Worm (Caenorhabditis elegans): ENCODE results near the gene anmt-3.

Gene anmt-3

ce11 chrV:9948840-9949239, 9.3 kb downstream of the anmt-3 start, which contains the start of gene nlp-58:
TSS of gene nlp-58 (minus strand) at chrV:9948940.
- TF ChIP-seq ama-1 (optimal IDR thresholded peaks at IDR 0.05) (no peak), hnd-1 (tag; optimal IDR thresholded peaks at IDR 0.05) (no peak), aly-1 (tag; optimal IDR thresholded peaks at IDR 0.05) (no peak), scrt-1 (GFP tag; IDR thresholded peaks at IDR 0.05) (no peak), ceh-13 (GFP tag; optimal IDR thresholded peaks at IDR 0.05) (no peak), tbx-37 (GFP tag; conservative IDR thresholded peaks at IDR 0.05) (no peak), hmbx-1 (tag; optimal IDR thresholded peaks at IDR 0.05) (no peak), tbx-11 (GFP tag; IDR thresholded peaks at IDR 0.05) (no peak), hmg-4 (GFP tag; optimal IDR thresholded peaks at IDR 0.05) (no peak), flt-1 (GFP tag; IDR thresholded peaks at IDR 0.05) (no peak), pes-1 (GFP tag; IDR thresholded peaks at IDR 0.05) (no peak), ceh-36 (tag; optimal IDR thresholded peaks at IDR 0.05) (no peak), F13C5.2 (tag; optimal IDR thresholded peaks at IDR 0.05) (no peak), B0310.2 (tag; optimal IDR thresholded peaks at IDR 0.05) (no peak), sea-1 (GFP tag; conservative IDR thresholded peaks at IDR 0.05) (no peak), ets-7 (tag; optimal IDR thresholded peaks at IDR 0.05) (no peak)

DNA sequence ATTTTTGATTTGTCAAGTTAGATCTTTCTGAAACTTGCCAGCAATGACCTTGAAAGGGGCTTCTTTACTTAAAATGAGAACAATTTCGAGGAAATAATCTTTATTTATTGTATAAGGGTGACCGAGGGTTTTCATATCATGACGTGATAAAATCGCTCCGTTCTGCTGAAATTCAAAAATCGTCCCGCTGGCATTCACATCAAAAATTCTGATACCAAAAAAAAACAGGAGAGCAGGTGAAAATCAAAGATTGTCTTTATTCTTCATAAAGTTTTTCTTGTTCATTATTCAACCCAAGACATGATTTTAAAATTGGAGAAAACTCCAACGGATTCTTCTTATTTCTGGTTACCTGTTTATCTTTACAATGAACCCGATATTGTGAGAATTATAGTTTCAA, 14.0 kb downstream of the anmt-3 start, which contains the start of gene sre-28:
sre-28 (plus strand) TSS at position 301 of the 400 bp plus-strand sequence.
- no peak for TF ChIP-seq tra-4 (tag; optimal IDR thresholded peaks at IDR 0.05)
- TF ChIP-seq flt-1 (GFP tag; IDR thresholded peaks at IDR 0.05), result no peak
- no peak for TF ChIP-seq ama-1 (optimal IDR thresholded peaks at IDR 0.05)
- no peak for TF ChIP-seq hnd-1 (tag; optimal IDR thresholded peaks at IDR 0.05)
- no peak for TF ChIP-seq F13C5.2 (tag; optimal IDR thresholded peaks at IDR 0.05)
- no peak for TF ChIP-seq tbx-11 (GFP tag; IDR thresholded peaks at IDR 0.05)
- TF ChIP-seq ceh-36 (tag; optimal IDR thresholded peaks at IDR 0.05), result no peak
- TF ChIP-seq scrt-1 (GFP tag; IDR thresholded peaks at IDR 0.05), result no peak
- no peak for TF ChIP-seq hmbx-1 (tag; optimal IDR thresholded peaks at IDR 0.05)
- TF ChIP-seq tbx-37 (GFP tag; conservative IDR thresholded peaks at IDR 0.05), result no peak

ce11 chrV:9943039-9943438, 15.1 kb downstream of the anmt-3 start, which contains the start of gene fipr-12:
TSS of gene fipr-12 (plus strand) at chrV:9943339.
- no peak for TF ChIP-seq scrt-1 (GFP tag; IDR thresholded peaks at IDR 0.05)
- no peak for TF ChIP-seq tra-4 (tag; optimal IDR thresholded peaks at IDR 0.05)
- TF ChIP-seq B0310.2 (tag; optimal IDR thresholded peaks at IDR 0.05), result no peak
- no peak for TF ChIP-seq ceh-36 (tag; optimal IDR thresholded peaks at IDR 0.05)
- no peak for TF ChIP-seq tbx-37 (GFP tag; conservative IDR thresholded peaks at IDR 0.05)
- no peak for TF ChIP-seq ama-1 (optimal IDR thresholded peaks at IDR 0.05)
- no peak for TF ChIP-seq F13C5.2 (tag; optimal IDR thresholded peaks at IDR 0.05)
- TF ChIP-seq hmg-4 (GFP tag; optimal IDR thresholded peaks at IDR 0.05), result no peak
- no peak for TF ChIP-seq aly-1 (tag; optimal IDR thresholded peaks at IDR 0.05)
- no peak for TF ChIP-seq pes-1 (GFP tag; IDR thresholded peaks at IDR 0.05)
- TF ChIP-seq tbx-11 (GFP tag; IDR thresholded peaks at IDR 0.05), result no peak
- no peak for TF ChIP-seq ets-7 (tag; optimal IDR thresholded peaks at IDR 0.05)

DNA sequence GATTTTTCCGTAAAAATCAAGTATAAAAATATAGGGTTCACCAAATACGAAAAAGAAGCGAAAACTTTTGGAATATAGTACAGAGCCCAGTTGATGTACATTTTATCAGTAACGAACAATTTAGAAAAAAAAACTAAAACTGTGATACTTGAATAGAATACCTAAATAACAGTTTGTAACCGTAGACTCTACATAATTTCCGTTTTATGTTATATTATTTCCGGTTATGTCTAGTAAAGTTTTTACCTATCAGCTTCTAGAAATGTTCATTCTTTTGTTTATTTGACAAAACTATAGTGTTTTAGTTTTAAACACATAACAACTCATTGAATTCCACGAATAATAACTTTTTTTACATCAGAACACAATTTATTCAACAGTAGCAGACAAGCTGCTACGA, 20.7 kb downstream of the anmt-3 start, which contains the start of gene srj-33:
srj-33 (minus strand) TSS at position 101 of the 400 bp plus-strand sequence.
- TF ChIP-seq hmg-4 (GFP tag; optimal IDR thresholded peaks at IDR 0.05) (no peak), B0310.2 (tag; optimal IDR thresholded peaks at IDR 0.05) (no peak), flt-1 (GFP tag; IDR thresholded peaks at IDR 0.05) (no peak), pes-1 (GFP tag; IDR thresholded peaks at IDR 0.05) (no peak), aly-1 (tag; optimal IDR thresholded peaks at IDR 0.05) (no peak), hnd-1 (tag; optimal IDR thresholded peaks at IDR 0.05) (no peak), ceh-36 (tag; optimal IDR thresholded peaks at IDR 0.05) (no peak), scrt-1 (GFP tag; IDR thresholded peaks at IDR 0.05) (no peak), ceh-13 (GFP tag; optimal IDR thresholded peaks at IDR 0.05) (no peak)

DNA sequence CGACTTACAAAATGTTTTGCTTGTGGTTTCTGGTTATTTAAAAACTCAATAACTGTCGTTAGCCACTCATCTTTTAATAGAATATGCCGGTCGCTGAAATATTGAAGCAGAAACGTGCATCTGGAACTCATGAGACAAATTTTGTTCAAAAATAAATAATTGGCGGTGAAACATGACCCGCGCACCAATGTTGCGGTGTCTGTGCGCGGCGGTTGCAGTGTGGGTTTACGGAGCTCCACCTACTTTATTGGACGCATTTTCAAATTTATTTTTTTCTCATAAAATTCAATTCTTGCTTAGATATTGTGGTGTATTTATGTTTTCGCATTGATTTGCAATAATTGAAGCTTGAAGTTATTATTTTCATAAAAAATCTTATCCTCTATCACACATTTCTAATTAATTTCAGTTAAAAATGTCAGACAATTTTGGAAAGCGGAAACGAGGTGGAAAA, 27.5 kb downstream of the anmt-3 start, which contains the start of the genes rmh-2 and suds-3:
rmh-2 (minus strand) TSS at position 164 of the 454 bp plus-strand sequence.
suds-3 (plus strand) TSS at position 404 of the 454 bp plus-strand sequence.
- TF ChIP-seq hmg-4 (GFP tag; optimal IDR thresholded peaks at IDR 0.05) (peak; percentile 7), ceh-36 (tag; optimal IDR thresholded peaks at IDR 0.05) (no peak), F13C5.2 (tag; optimal IDR thresholded peaks at IDR 0.05) (no peak), hmbx-1 (tag; optimal IDR thresholded peaks at IDR 0.05) (no peak)

DNA sequence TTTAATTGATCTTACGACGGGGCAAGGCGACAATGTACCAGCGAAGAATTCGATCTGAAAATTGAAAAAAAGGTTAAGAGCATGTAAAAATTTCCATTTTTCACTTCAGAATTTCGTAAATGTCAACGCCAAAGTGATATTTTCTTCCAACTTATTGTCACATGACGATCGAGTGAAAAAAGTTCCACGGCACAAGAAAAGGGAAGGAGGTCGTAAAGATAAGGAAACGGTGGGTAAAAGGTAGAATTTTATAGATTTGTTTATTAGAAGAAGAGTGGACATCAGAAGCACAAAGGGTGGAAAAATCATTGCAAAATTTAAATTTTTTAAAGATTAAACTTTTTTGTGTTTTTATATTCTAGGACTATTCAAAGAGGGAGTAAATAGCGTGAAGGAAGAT, 30.2 kb downstream of the anmt-3 start:
- TF ChIP-seq tbx-11 (GFP tag; IDR thresholded peaks at IDR 0.05) (no peak), tra-4 (tag; optimal IDR thresholded peaks at IDR 0.05) (no peak), scrt-1 (GFP tag; IDR thresholded peaks at IDR 0.05) (no peak), ceh-36 (tag; optimal IDR thresholded peaks at IDR 0.05) (no peak), sea-1 (GFP tag; conservative IDR thresholded peaks at IDR 0.05) (no peak), hnd-1 (tag; optimal IDR thresholded peaks at IDR 0.05) (no peak), tbx-37 (GFP tag; conservative IDR thresholded peaks at IDR 0.05) (no peak), ama-1 (optimal IDR thresholded peaks at IDR 0.05) (no peak), aly-1 (tag; optimal IDR thresholded peaks at IDR 0.05) (no peak)

ce11 chrV:9927381-9927780, 30.8 kb downstream of the anmt-3 start:
- TF ChIP-seq tra-4 (tag; optimal IDR thresholded peaks at IDR 0.05) (no peak), tbx-37 (GFP tag; conservative IDR thresholded peaks at IDR 0.05) (no peak), ceh-36 (tag; optimal IDR thresholded peaks at IDR 0.05) (no peak), ama-1 (optimal IDR thresholded peaks at IDR 0.05) (no peak), tbx-11 (GFP tag; IDR thresholded peaks at IDR 0.05) (no peak), hmg-4 (GFP tag; optimal IDR thresholded peaks at IDR 0.05) (no peak), F13C5.2 (tag; optimal IDR thresholded peaks at IDR 0.05) (no peak), sea-1 (GFP tag; conservative IDR thresholded peaks at IDR 0.05) (no peak), pes-1 (GFP tag; IDR thresholded peaks at IDR 0.05) (no peak), scrt-1 (GFP tag; IDR thresholded peaks at IDR 0.05) (no peak), flt-1 (GFP tag; IDR thresholded peaks at IDR 0.05) (no peak)

ce11 chrV:9926240-9926639, 31.9 kb downstream of the anmt-3 start, which contains the start of gene C50H2.13:
TSS of gene C50H2.13 (plus strand) at chrV:9926540.
- TF ChIP-seq F13C5.2 (tag; optimal IDR thresholded peaks at IDR 0.05) (no peak), tbx-37 (GFP tag; conservative IDR thresholded peaks at IDR 0.05) (no peak), ets-7 (tag; optimal IDR thresholded peaks at IDR 0.05) (no peak), flt-1 (GFP tag; IDR thresholded peaks at IDR 0.05) (no peak), aly-1 (tag; optimal IDR thresholded peaks at IDR 0.05) (no peak), pes-1 (GFP tag; IDR thresholded peaks at IDR 0.05) (no peak), B0310.2 (tag; optimal IDR thresholded peaks at IDR 0.05) (no peak), ceh-13 (GFP tag; optimal IDR thresholded peaks at IDR 0.05) (no peak), tra-4 (tag; optimal IDR thresholded peaks at IDR 0.05) (no peak), hmbx-1 (tag; optimal IDR thresholded peaks at IDR 0.05) (no peak), ceh-36 (tag; optimal IDR thresholded peaks at IDR 0.05) (no peak), sea-1 (GFP tag; conservative IDR thresholded peaks at IDR 0.05) (no peak), hmg-4 (GFP tag; optimal IDR thresholded peaks at IDR 0.05) (no peak), scrt-1 (GFP tag; IDR thresholded peaks at IDR 0.05) (no peak)
